Worm (Caenorhabditis elegans) whole organism, late embryonic: ENCODE data around the gene C17B7.10.

ENCODE experiments used
- ceh-48 ChIP-seq: sonication (generic microtip); optimal IDR thresholded peaks from 2 replicates; lab custom pipeline; 2016; ENCODE audit warnings: missing genetic modification characterization, inconsistent platforms, missing compliant biosample characterization
- nhr-11 ChIP-seq: fragments of 150-350 bp; optimal IDR thresholded peaks from 2 replicates; lab custom pipeline; 2014; ENCODE audit warnings: missing biosample characterization, missing genetic modification characterization
- pqm-1 ChIP-seq: sonication (generic microtip); optimal IDR thresholded peaks from 2 replicates; lab custom pipeline; 2016; ENCODE audit warnings: missing genetic modification characterization, missing compliant biosample characterization
- pros-1 ChIP-seq: fragments of 150-350 bp; optimal IDR thresholded peaks from 2 replicates; lab custom pipeline; 2014; ENCODE audit warnings: missing biosample characterization, missing genetic modification reagents, missing genetic modification characterization

- TF ChIP-seq ceh-48 = no peak
- TF ChIP-seq pros-1 (tag; lab: Kevin White, UChicago) = no peak
- TF ChIP-seq pqm-1 = no peak
- TF ChIP-seq nhr-11 (tag; lab: Kevin White, UChicago) = no peak
Observed at ce11 chrV:3362475-3362874, 20.7 kb upstream of the C17B7.10 start, which contains the start of gene C04E12.4.
